Fruit fly (Drosophila melanogaster) whole organism, embryonic: Measurements from ENCODE around the gene Teh1.

Experiments
- Atf-2 ChIP-seq: fragments of 200-800 bp; sonication (Bioruptor generic); optimal IDR thresholded peaks from 2 replicates; lab custom pipeline; 2016; ENCODE audit warnings: missing biosample characterization, missing genetic modification characterization
- Blimp-1 ChIP-seq: fragments of 200-800 bp; sonication (Bioruptor generic); optimal IDR thresholded peaks from 3 replicates; lab custom pipeline; 2018; ENCODE audit warnings: missing biosample characterization, missing genetic modification characterization, mild to moderate bottlenecking, moderate library complexity, missing genetic modification reagents
- CG12219 ChIP-seq: fragments of 200-800 bp; sonication (Bioruptor generic); optimal IDR thresholded peaks from 3 replicates; lab custom pipeline; 2018; ENCODE audit warnings: missing biosample characterization, mild to moderate bottlenecking, missing genetic modification characterization
- CG12769 ChIP-seq: fragments of 200-800 bp; sonication (Bioruptor generic); optimal IDR thresholded peaks from 2 replicates; lab custom pipeline; 2019; ENCODE audit warnings: missing biosample characterization, mild to moderate bottlenecking, missing genetic modification characterization, moderate library complexity
- CG13296 ChIP-seq: fragments of 200-800 bp; sonication (Bioruptor generic); optimal IDR thresholded peaks from 3 replicates; lab custom pipeline; 2018; ENCODE audit warnings: missing biosample characterization, mild to moderate bottlenecking, missing genetic modification characterization
- CG15514 ChIP-seq: fragments of 200-800 bp; sonication (Bioruptor generic); optimal IDR thresholded peaks from 3 replicates; lab custom pipeline; 2017; ENCODE audit warnings: missing biosample characterization, missing genetic modification characterization, mild to moderate bottlenecking, moderate library complexity, missing genetic modification reagents
- CG15696 ChIP-seq: fragments of 200-800 bp; sonication (Bioruptor generic); optimal IDR thresholded peaks from 2 replicates; lab custom pipeline; 2019; ENCODE audit warnings: missing biosample characterization, mild to moderate bottlenecking, missing genetic modification characterization, moderate library complexity
- CG17912 ChIP-seq: fragments of 200-800 bp; sonication (Bioruptor generic); optimal IDR thresholded peaks from 2 replicates; lab custom pipeline; 2018; ENCODE audit warnings: missing biosample characterization, mild to moderate bottlenecking, missing genetic modification characterization
- CG18599 ChIP-seq: fragments of 200-800 bp; sonication (Bioruptor generic); optimal IDR thresholded peaks from 3 replicates; lab custom pipeline; 2017; ENCODE audit warnings: missing biosample characterization, missing genetic modification characterization, mild to moderate bottlenecking, moderate library complexity, missing genetic modification reagents
- CG2875 ChIP-seq: fragments of 200-800 bp; sonication (Bioruptor generic); optimal IDR thresholded peaks from 2 replicates; lab custom pipeline; 2017; ENCODE audit warnings: missing biosample characterization, mild to moderate bottlenecking, missing genetic modification characterization, missing genetic modification reagents
- CG3407 ChIP-seq: fragments of 200-800 bp; sonication (Bioruptor generic); optimal IDR thresholded peaks from 2 replicates; lab custom pipeline; 2018; ENCODE audit warnings: missing biosample characterization, mild to moderate bottlenecking, missing genetic modification characterization
- CG34224 ChIP-seq: fragments of 200-800 bp; sonication (Bioruptor generic); IDR thresholded peaks from 3 replicates; pipeline ENCODE4 v1.3.6; 2022; ENCODE audit warnings: missing biosample characterization, missing genetic modification characterization; ENCODE audit not compliant: partially characterized antibody
- CG5180 ChIP-seq: fragments of 200-800 bp; sonication (Bioruptor generic); optimal IDR thresholded peaks from 3 replicates; lab custom pipeline; 2017; ENCODE audit warnings: missing biosample characterization, missing genetic modification characterization, mild to moderate bottlenecking, moderate library complexity, missing genetic modification reagents
- CG7839 ChIP-seq: fragments of 200-800 bp; sonication (Bioruptor generic); optimal IDR thresholded peaks from 3 replicates; lab custom pipeline; 2018; ENCODE audit warnings: missing biosample characterization, mild to moderate bottlenecking, missing genetic modification characterization, moderate library complexity
- CG8944 ChIP-seq: fragments of 200-800 bp; sonication (Bioruptor generic); optimal IDR thresholded peaks from 3 replicates; lab custom pipeline; 2016; ENCODE audit warnings: missing biosample characterization, missing genetic modification characterization
- CG9215 ChIP-seq: fragments of 200-800 bp; sonication (Bioruptor generic); IDR thresholded peaks from 2 replicates; pipeline ENCODE4 v1.3.6; 2022; ENCODE audit warnings: missing biosample characterization, missing genetic modification characterization
- CG9876 ChIP-seq: fragments of 200-800 bp; sonication (Bioruptor generic); optimal IDR thresholded peaks from 2 replicates; lab custom pipeline; 2016; ENCODE audit warnings: missing biosample characterization, missing genetic modification characterization
- Dad ChIP-seq: fragments of 200-800 bp; sonication (Bioruptor generic); optimal IDR thresholded peaks from 3 replicates; lab custom pipeline; 2016; ENCODE audit warnings: missing biosample characterization, missing genetic modification characterization
- Hey ChIP-seq: fragments of 200-800 bp; sonication (Bioruptor generic); optimal IDR thresholded peaks from 3 replicates; lab custom pipeline; 2018; ENCODE audit warnings: missing biosample characterization, mild to moderate bottlenecking, missing genetic modification characterization
- HmgZ ChIP-seq: fragments of 200-800 bp; sonication (Bioruptor generic); optimal IDR thresholded peaks from 2 replicates; lab custom pipeline; 2018; ENCODE audit warnings: missing biosample characterization, mild to moderate bottlenecking, missing genetic modification characterization
- Hr3 ChIP-seq: fragments of 200-800 bp; sonication (Bioruptor generic); optimal IDR thresholded peaks from 3 replicates; lab custom pipeline; 2016; ENCODE audit warnings: missing biosample characterization, missing genetic modification characterization
- Mrtf ChIP-seq: fragments of 200-800 bp; sonication (Bioruptor generic); IDR thresholded peaks from 3 replicates; pipeline ENCODE4 v1.3.6; 2022; ENCODE audit warnings: missing biosample characterization, missing genetic modification characterization
- NC2α ChIP-seq: fragments of 200-800 bp; sonication (Bioruptor generic); optimal IDR thresholded peaks from 2 replicates; lab custom pipeline; 2016; ENCODE audit warnings: missing biosample characterization, missing genetic modification characterization
- Oaz ChIP-seq: fragments of 200-800 bp; sonication (Bioruptor generic); IDR thresholded peaks from 2 replicates; pipeline ENCODE4 v1.3.6; 2022; ENCODE audit warnings: missing biosample characterization, missing genetic modification characterization
- Ravus ChIP-seq: fragments of 200-800 bp; sonication (Bioruptor generic); IDR thresholded peaks from 2 replicates; pipeline ENCODE4 v1.3.6; 2022; ENCODE audit warnings: missing biosample characterization, missing genetic modification characterization
- Rfx ChIP-seq: fragments of 200-800 bp; sonication (Bioruptor generic); IDR thresholded peaks from 2 replicates; pipeline ENCODE4 v1.3.6; 2022; ENCODE audit warnings: missing biosample characterization, missing genetic modification characterization
- Sin3A ChIP-seq: fragments of >200 bp; optimal IDR thresholded peaks from 2 replicates; lab custom pipeline; 2018
- Vsx1 ChIP-seq: fragments of 200-800 bp; sonication (Bioruptor generic); optimal IDR thresholded peaks from 2 replicates; lab custom pipeline; 2017; ENCODE audit warnings: missing biosample characterization, mild to moderate bottlenecking, missing genetic modification characterization, missing genetic modification reagents
- ap ChIP-seq: fragments of 200-800 bp; sonication (Bioruptor generic); IDR thresholded peaks from 2 replicates; pipeline ENCODE4 v1.3.6; 2022; ENCODE audit warnings: missing biosample characterization, missing genetic modification characterization
- ara ChIP-seq: fragments of 200-800 bp; sonication (Bioruptor generic); IDR thresholded peaks from 2 replicates; pipeline ENCODE4 v1.3.6; 2022; ENCODE audit warnings: missing biosample characterization, missing genetic modification characterization
- bab2 ChIP-seq: fragments of 200-800 bp; sonication (Bioruptor generic); optimal IDR thresholded peaks from 2 replicates; lab custom pipeline; 2016; ENCODE audit warnings: missing biosample characterization, missing genetic modification characterization
- fd3F ChIP-seq: fragments of 200-800 bp; sonication (Bioruptor generic); optimal IDR thresholded peaks from 2 replicates; lab custom pipeline; 2018; ENCODE audit warnings: missing biosample characterization, mild to moderate bottlenecking, missing genetic modification characterization, moderate library complexity
- fd64A ChIP-seq: fragments of 200-800 bp; sonication (Bioruptor generic); optimal IDR thresholded peaks from 3 replicates; lab custom pipeline; 2018; ENCODE audit warnings: missing biosample characterization, mild to moderate bottlenecking, missing genetic modification characterization
- gce ChIP-seq: fragments of 200-800 bp; sonication (Bioruptor generic); IDR thresholded peaks from 3 replicates; pipeline ENCODE4 v1.3.6; 2022; ENCODE audit warnings: missing biosample characterization, missing genetic modification characterization
- gem ChIP-seq: fragments of 200-800 bp; sonication (Bioruptor generic); optimal IDR thresholded peaks from 2 replicates; lab custom pipeline; 2019; ENCODE audit warnings: missing biosample characterization, mild to moderate bottlenecking, missing genetic modification characterization, moderate library complexity
- gsb ChIP-seq: fragments of 200-800 bp; sonication (Bioruptor generic); IDR thresholded peaks from 2 replicates; pipeline ENCODE4 v1.3.6; 2022; ENCODE audit warnings: missing biosample characterization, missing genetic modification characterization
- hkb ChIP-seq, 2 experiments: fragments of 200-800 bp in 1 of 2; fragments of >200 bp in 1 of 2; sonication (Bioruptor generic) in 1 of 2; IDR thresholded peaks in 1 of 2; optimal IDR thresholded peaks in 1 of 2; 2 replicates each; pipeline versions ENCODE4 v1.3.6 to Lab custom; 2017 to 2022; ENCODE audit warnings: missing biosample characterization in 1 of 2, missing genetic modification characterization in 1 of 2
- ken ChIP-seq: fragments of 200-800 bp; sonication (Bioruptor generic); IDR thresholded peaks from 3 replicates; pipeline ENCODE4 v1.3.6; 2022; ENCODE audit warnings: missing biosample characterization, missing genetic modification characterization
- nerfin-2 ChIP-seq: fragments of 200-800 bp; sonication (Bioruptor generic); IDR thresholded peaks from 2 replicates; pipeline ENCODE4 v1.3.6; 2022; ENCODE audit warnings: missing biosample characterization, missing genetic modification characterization; ENCODE audit not compliant: partially characterized antibody
- nmo ChIP-seq: fragments of 200-800 bp; sonication (Bioruptor generic); optimal IDR thresholded peaks from 2 replicates; lab custom pipeline; 2018; ENCODE audit warnings: missing biosample characterization, mild to moderate bottlenecking, missing genetic modification characterization, moderate library complexity
- nom ChIP-seq: fragments of 200-800 bp; sonication (Bioruptor generic); optimal IDR thresholded peaks from 2 replicates; lab custom pipeline; 2017; ENCODE audit warnings: missing biosample characterization, missing genetic modification characterization, mild to moderate bottlenecking, moderate library complexity, missing genetic modification reagents
- row ChIP-seq: fragments of 200-800 bp; sonication (Bioruptor generic); IDR thresholded peaks from 3 replicates; pipeline ENCODE4 v1.3.6; 2022; ENCODE audit warnings: missing biosample characterization, missing genetic modification characterization
- seq ChIP-seq: fragments of 200-800 bp; sonication (Bioruptor generic); IDR thresholded peaks from 2 replicates; pipeline ENCODE4 v1.3.6; 2022; ENCODE audit warnings: missing biosample characterization, missing genetic modification characterization
- sim ChIP-seq: fragments of 200-800 bp; sonication (Bioruptor generic); IDR thresholded peaks from 2 replicates; pipeline ENCODE4 v1.3.6; 2022; ENCODE audit warnings: missing biosample characterization, missing genetic modification characterization
- ssp ChIP-seq: fragments of 200-800 bp; sonication (Bioruptor generic); IDR thresholded peaks from 2 replicates; pipeline ENCODE4 v1.3.6; 2022; ENCODE audit warnings: missing biosample characterization, missing genetic modification characterization
- stc ChIP-seq: fragments of 200-800 bp; sonication (Bioruptor generic); IDR thresholded peaks from 2 replicates; pipeline ENCODE4 v1.3.6; 2022; ENCODE audit warnings: missing biosample characterization, missing genetic modification characterization
- tin ChIP-seq: fragments of 200-800 bp; sonication (Bioruptor generic); optimal IDR thresholded peaks from 3 replicates; lab custom pipeline; 2016; ENCODE audit warnings: missing biosample characterization, missing genetic modification characterization
- twi ChIP-seq: fragments of 200-800 bp; optimal IDR thresholded peaks from 2 replicates; lab custom pipeline; 2019; ENCODE audit warnings: missing biosample characterization, mild to moderate bottlenecking, missing genetic modification characterization, moderate library complexity
- wek ChIP-seq: fragments of 200-800 bp; sonication (Bioruptor generic); optimal IDR thresholded peaks from 3 replicates; lab custom pipeline; 2018; ENCODE audit warnings: missing biosample characterization, mild to moderate bottlenecking, missing genetic modification characterization, moderate library complexity

Gene Teh1

dm6 chr3R:9884461-9885185, 16.7 kb upstream of the Teh1 start (continued):
- TF ChIP-seq CG17912: no peak
- no peak; the same call in 1 of the 2 replicates for TF ChIP-seq ap (GFP tag; lab: Robert Waterston, UW)
- peak; percentile 48 for TF ChIP-seq Hey
- peak; percentile 23 for TF ChIP-seq tin (GFP tag; lab: Kevin White, UChicago)
- peak; percentile 56 for TF ChIP-seq HmgZ (tag; lab: Kevin White, UChicago)
- TF ChIP-seq fd64A (GFP tag; lab: Kevin White, UChicago): no peak
- no peak for TF ChIP-seq Sin3A (lab: Kevin White, UChicago)
- peak; percentile 82 for TF ChIP-seq ken
- no peak for TF ChIP-seq nmo (GFP tag; lab: Kevin White, UChicago)
- TF ChIP-seq NC2α: no peak
- no peak for TF ChIP-seq CG3407 (GFP tag; lab: Kevin White, UChicago)
- TF ChIP-seq CG9876 (GFP tag; lab: Kevin White, UChicago): peak; percentile 16
- TF ChIP-seq CG5180 (GFP tag; lab: Kevin White, UChicago): no peak
- TF ChIP-seq nom (GFP tag; lab: Kevin White, UChicago): peak; percentile 12
- no peak for TF ChIP-seq CG15696 (tag; lab: Kevin White, UChicago)
- peak; percentile 91 for TF ChIP-seq Rfx
- peak; percentile 40; the same call in 1 of the 3 replicates for TF ChIP-seq Mrtf (GFP tag; lab: Robert Waterston, UW)
- TF ChIP-seq stc (GFP tag; lab: Robert Waterston, UW): peak; percentile 41; the same call in 1 of the 2 replicates
- TF ChIP-seq CG12769: peak; percentile 86
- TF ChIP-seq fd3F (GFP tag; lab: Kevin White, UChicago): no peak
- no peak for TF ChIP-seq nerfin-2
- TF ChIP-seq twi (tag; lab: Kevin White, UChicago): no peak
- TF ChIP-seq Vsx1 (GFP tag; lab: Kevin White, UChicago): no peak
- no peak for TF ChIP-seq hkb (optimal IDR thresholded peaks at IDR 0.05; lab: Kevin White, UChicago)
- peak; percentile 36; the same call in 1 of the 2 replicates for TF ChIP-seq hkb (GFP tag; IDR thresholded peaks at IDR 0.05; lab: Robert Waterston, UW)
- TF ChIP-seq Ravus (GFP tag; lab: Robert Waterston, UW): no peak
- TF ChIP-seq CG34224 (GFP tag; lab: Robert Waterston, UW): no peak
- TF ChIP-seq gsb (GFP tag; lab: Robert Waterston, UW): peak; percentile 68
- TF ChIP-seq row (GFP tag; lab: Robert Waterston, UW): peak; percentile 78
- no peak for TF ChIP-seq ssp (GFP tag; lab: Robert Waterston, UW)
- peak; percentile 42 for TF ChIP-seq CG15514 (GFP tag; lab: Kevin White, UChicago)
- no peak for TF ChIP-seq CG2875
- TF ChIP-seq Dad (GFP tag; lab: Kevin White, UChicago): no peak
- TF ChIP-seq Blimp-1: no peak
- TF ChIP-seq Atf-2: no peak
- peak; percentile 49 for TF ChIP-seq CG7839 (tag; lab: Kevin White, UChicago)
- 0 out of 2 replicates have a peak, but pooled peaks have one; percentile 13 for TF ChIP-seq sim
- no peak for TF ChIP-seq CG8944
- no peak for TF ChIP-seq ara (GFP tag; lab: Robert Waterston, UW)
- peak; percentile 14; the same call in 1 of the 2 replicates for TF ChIP-seq Oaz (GFP tag; lab: Robert Waterston, UW)
- TF ChIP-seq gem (tag; lab: Kevin White, UChicago): peak; percentile 55
- TF ChIP-seq CG9215: peak; percentile 55
- TF ChIP-seq seq (GFP tag; lab: Robert Waterston, UW): no peak
- no peak for TF ChIP-seq CG13296 (GFP tag; lab: Kevin White, UChicago)
- TF ChIP-seq gce (GFP tag; lab: Robert Waterston, UW): no peak; the same call in 2 of the 3 replicates
- peak; percentile 87 for TF ChIP-seq CG18599 (GFP tag; lab: Kevin White, UChicago)
- no peak for TF ChIP-seq CG12219 (GFP tag; lab: Kevin White, UChicago)
- no peak for TF ChIP-seq wek (GFP tag; lab: Kevin White, UChicago)
- peak; percentile 16 for TF ChIP-seq Hr3 (GFP tag; lab: Kevin White, UChicago)
- peak; percentile 33 for TF ChIP-seq bab2 (GFP tag; lab: Kevin White, UChicago)
